Worm (Caenorhabditis elegans): ENCODE data around the gene hmt-1.

DNA sequence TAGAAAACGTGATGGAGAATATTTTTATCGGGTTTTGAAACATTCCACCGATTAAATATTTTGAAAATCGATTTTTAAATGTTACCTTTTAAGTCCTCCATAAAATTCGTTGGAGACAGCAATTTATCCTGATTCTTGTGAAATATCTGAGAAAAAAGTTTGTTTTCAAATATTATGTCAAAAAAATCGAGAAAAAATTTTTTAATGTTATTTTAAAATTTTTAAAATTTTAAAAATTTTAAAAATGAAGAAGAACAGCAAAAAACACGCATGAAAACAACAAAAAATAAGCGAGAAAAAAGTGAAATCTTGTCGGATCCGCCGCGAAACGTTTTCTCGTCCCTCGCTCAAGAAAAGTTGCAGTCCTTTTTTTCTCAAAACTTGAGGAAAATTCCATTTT lies 27.8 kb upstream of the hmt-1 start, which contains the start of gene Y48A6C.8:
- TF ChIP-seq ama-1 (optimal IDR thresholded peaks at IDR 0.05), result no peak
- TF ChIP-seq dmd-9 (GFP tag; IDR thresholded peaks at IDR 0.05), result no peak
- no peak for TF ChIP-seq mdl-1 (tag; optimal IDR thresholded peaks at IDR 0.05)
- no peak for TF ChIP-seq hlh-30 (tag; optimal IDR thresholded peaks at IDR 0.05; ENCODE audit: insufficient read depth)
- no peak for TF ChIP-seq nhr-11 (tag; optimal IDR thresholded peaks at IDR 0.05)
- no peak for TF ChIP-seq madf-9 (GFP tag; conservative IDR thresholded peaks at IDR 0.05)
- no peak for TF ChIP-seq Y48G9A.11 (GFP tag; IDR thresholded peaks at IDR 0.05)
- no peak for TF ChIP-seq egl-27 (tag; optimal IDR thresholded peaks at IDR 0.05)
- TF ChIP-seq pqm-1 (tag; optimal IDR thresholded peaks at IDR 0.05), result no peak
- no peak for TF ChIP-seq ceh-32 (tag; optimal IDR thresholded peaks at IDR 0.05; ENCODE audit: poor library complexity)
- no peak for TF ChIP-seq lsy-2 (tag; optimal IDR thresholded peaks at IDR 0.05)

Data from whole organism, L4 larva.